Worm (Caenorhabditis elegans) whole organism, young adult: ENCODE results near the gene str-140.

ENCODE experiments used
- hlh-26 ChIP-seq: fragments of 200-800 bp; sonication (Bioruptor generic); conservative IDR thresholded peaks from 2 replicates; pipeline ENCODE4 v1.3.6; 2022; ENCODE audit warnings: missing genetic modification reagents, missing genetic modification characterization, missing compliant biosample characterization
- hrde-1 ChIP-seq: sonication (generic microtip); optimal IDR thresholded peaks from 2 replicates; lab custom pipeline; 2016; ENCODE audit warnings: missing genetic modification characterization, mild to moderate bottlenecking, missing compliant biosample characterization, moderate library complexity, missing genotype, missing genetic modification reagents, borderline replicate concordance
- sea-2 ChIP-seq: fragments of 200-800 bp; sonication (Bioruptor generic); IDR thresholded peaks from 2 replicates; pipeline ENCODE4 v1.3.6; 2022; ENCODE audit warnings: missing genetic modification characterization, missing compliant biosample characterization
- snpc-4 ChIP-seq, 5 experiments: fragments of 150-350 bp in 1 of 5; sonication (generic microtip) in 4 of 5; optimal IDR thresholded peaks; 2 replicates each; lab custom pipeline; 2014 to 2018; ENCODE audit warnings: missing genetic modification characterization in 5 of 5, missing biosample characterization in 3 of 5, antibody characterized with exemption in 2 of 5, mild to moderate bottlenecking in 2 of 5, missing compliant biosample characterization in 2 of 5, missing genotype in 2 of 5, moderate library complexity in 2 of 5, missing genetic modification reagents in 1 of 5

ce11 chrV:8075712-8076111 lies 8.0 kb upstream of the str-140 start, which contains the start of gene catp-3:
- TF ChIP-seq sea-2 (GFP tag; lab: Robert Waterston, UW) = no peak
- TF ChIP-seq hrde-1 (tag; lab: Kevin White, UChicago) = no peak
- no peak for TF ChIP-seq hlh-26 (GFP tag; lab: Robert Waterston, UW)
- no peak for TF ChIP-seq snpc-4 (GFP tag; optimal IDR thresholded peaks at IDR 0.05; lab: Kevin White, UChicago)
- no peak for TF ChIP-seq snpc-4 (tag; optimal IDR thresholded peaks at IDR 0.05; lab: Kevin White, UChicago)
